Worm (Caenorhabditis elegans) whole organism, mixed stage, embryonic: ENCODE data around the gene thoc-5.

Experiments used
- ceh-43 ChIP-seq: fragments of 200-800 bp; sonication (Bioruptor generic); optimal IDR thresholded peaks from 2 replicates; lab custom pipeline; 2018; ENCODE audit warnings: mild to moderate bottlenecking, missing genetic modification characterization, moderate library complexity, missing compliant biosample characterization
- ces-1 ChIP-seq: fragments of 150-350 bp; optimal IDR thresholded peaks from 2 replicates; lab custom pipeline; 2014; ENCODE audit warnings: missing biosample characterization, missing genetic modification reagents, missing genetic modification characterization
- elt-3 ChIP-seq: fragments of 150-350 bp; optimal IDR thresholded peaks from 2 replicates; lab custom pipeline; 2014; ENCODE audit warnings: missing biosample characterization, missing genetic modification characterization
- flh-1 ChIP-seq: fragments of 200-800 bp; sonication (Bioruptor generic); optimal IDR thresholded peaks from 2 replicates; lab custom pipeline; 2018; ENCODE audit warnings: mild to moderate bottlenecking, missing genetic modification characterization, moderate library complexity, missing compliant biosample characterization
- lsy-2 ChIP-seq: fragments of 150-350 bp; optimal IDR thresholded peaks from 2 replicates; lab custom pipeline; 2014; ENCODE audit warnings: missing biosample characterization, missing genetic modification characterization
- mep-1 ChIP-seq: fragments of 150-350 bp; optimal IDR thresholded peaks from 2 replicates; lab custom pipeline; 2017; ENCODE audit warnings: missing biosample characterization, missing genetic modification reagents, missing genetic modification characterization, inconsistent platforms
- pha-4 ChIP-seq: fragments of 150-350 bp; optimal IDR thresholded peaks from 2 replicates; lab custom pipeline; 2018; ENCODE audit warnings: missing biosample characterization, missing genetic modification reagents, missing genetic modification characterization
- unc-39 ChIP-seq: fragments of 150-350 bp; optimal IDR thresholded peaks from 2 replicates; lab custom pipeline; 2014; ENCODE audit warnings: missing biosample characterization, missing genetic modification characterization

ce11 chrIII:5389365-5389764 is 40.2 kb upstream of the thoc-5 start:
- TF ChIP-seq ceh-43 (GFP tag; lab: Kevin White, UChicago) (no peak), pha-4 (no peak), ces-1 (no peak), unc-39 (tag; lab: Kevin White, UChicago) (no peak), flh-1 (GFP tag; lab: Kevin White, UChicago) (no peak), mep-1 (tag; lab: Kevin White, UChicago) (no peak), elt-3 (tag; lab: Kevin White, UChicago) (no peak), lsy-2 (tag; lab: Kevin White, UChicago) (no peak)
